Fruit fly (Drosophila melanogaster) whole organism, wandering third instar larva: ENCODE results near the gene ftz-f1.
A peak's percentile ranks its signal among the peaks of the same experiment; 100 is the strongest.

Experiments used
- HLH106 ChIP-seq: fragments of 200-800 bp; optimal IDR thresholded peaks from 3 replicates; lab custom pipeline; 2019; ENCODE audit warnings: missing biosample characterization, mild to moderate bottlenecking, missing genetic modification characterization, moderate library complexity
- Mio ChIP-seq: sonication (Bioruptor generic); optimal IDR thresholded peaks from 2 replicates; lab custom pipeline; 2016; ENCODE audit warnings: missing biosample characterization, missing genetic modification characterization
- Myc ChIP-seq: fragments of >200 bp; optimal IDR thresholded peaks from 2 replicates; lab custom pipeline; 2017
- N ChIP-seq: fragments of >200 bp; optimal IDR thresholded peaks from 2 replicates; lab custom pipeline; 2018; ENCODE audit warnings: missing biosample characterization, missing external identifiers, missing genetic modification characterization
- Vsx2 ChIP-seq: fragments of 200-300, 225-300 bp; sonication (Bioruptor generic); optimal IDR thresholded peaks from 2 replicates; lab custom pipeline; 2018; ENCODE audit warnings: missing biosample characterization, missing genetic modification characterization; ENCODE audit not compliant: partially characterized antibody
- h ChIP-seq: fragments of 200-800 bp; sonication (Bioruptor generic); optimal IDR thresholded peaks from 3 replicates; lab custom pipeline; 2016; ENCODE audit warnings: missing biosample characterization, mild to moderate bottlenecking, missing genetic modification characterization
- jim ChIP-seq: fragments of 175-275, 200-325 bp; sonication (Bioruptor generic); optimal IDR thresholded peaks from 2 replicates; lab custom pipeline; 2016; ENCODE audit warnings: missing biosample characterization, mild to moderate bottlenecking, missing genetic modification characterization
- usp ChIP-seq: fragments of >200 bp; optimal IDR thresholded peaks from 2 replicates; lab custom pipeline; 2017; ENCODE audit warnings: missing biosample characterization, missing genetic modification characterization

dm6 chr3L:18756293-18756887, 44.7 kb downstream of the ftz-f1 start:
- TF ChIP-seq Myc (lab: Kevin White, UChicago): no peak
- TF ChIP-seq jim: no peak
- TF ChIP-seq N (GFP tag; lab: Kevin White, UChicago): no peak
- TF ChIP-seq Mio (GFP tag; lab: Kevin White, UChicago): no peak
- TF ChIP-seq usp: no peak
- TF ChIP-seq HLH106 (tag; lab: Kevin White, UChicago): peak; percentile 69
- no peak for TF ChIP-seq Vsx2 (GFP tag; lab: Kevin White, UChicago)
- TF ChIP-seq h (GFP tag; lab: Kevin White, UChicago): peak; percentile 73
